Fruit fly (Drosophila melanogaster) whole organism, embryonic: ENCODE measurements around the gene CG16985.
A peak's percentile ranks its signal among the peaks of the same experiment; 100 is the strongest.

ENCODE experiments used
- Aef1 ChIP-seq: fragments of 200-800 bp; sonication (Bioruptor generic); IDR thresholded peaks from 3 replicates; pipeline ENCODE4 v1.3.6; 2022; ENCODE audit warnings: missing biosample characterization, missing genetic modification characterization
- Blimp-1 ChIP-seq: fragments of 200-800 bp; sonication (Bioruptor generic); optimal IDR thresholded peaks from 3 replicates; lab custom pipeline; 2018; ENCODE audit warnings: missing biosample characterization, missing genetic modification characterization, mild to moderate bottlenecking, moderate library complexity, missing genetic modification reagents
- BtbVII ChIP-seq: fragments of 200-800 bp; sonication (Bioruptor generic); optimal IDR thresholded peaks from 3 replicates; lab custom pipeline; 2017; ENCODE audit warnings: missing biosample characterization, mild to moderate bottlenecking, missing genetic modification characterization
- CG10267 ChIP-seq: fragments of 200-800 bp; sonication (Bioruptor generic); optimal IDR thresholded peaks from 2 replicates; lab custom pipeline; 2018; ENCODE audit warnings: missing biosample characterization, mild to moderate bottlenecking, missing genetic modification characterization, moderate library complexity
- CG10654 ChIP-seq: fragments of 200-800 bp; sonication (Bioruptor generic); optimal IDR thresholded peaks from 2 replicates; lab custom pipeline; 2016; ENCODE audit warnings: missing biosample characterization, missing genetic modification characterization
- CG11695 ChIP-seq: fragments of 200-800 bp; sonication (Bioruptor generic); IDR thresholded peaks from 3 replicates; pipeline ENCODE4 v1.3.6; 2022; ENCODE audit warnings: missing biosample characterization, missing genetic modification characterization
- CG13424 ChIP-seq: fragments of 200-800 bp; sonication (Bioruptor generic); optimal IDR thresholded peaks from 2 replicates; lab custom pipeline; 2019; ENCODE audit warnings: missing biosample characterization, mild to moderate bottlenecking, missing genetic modification characterization, moderate library complexity
- CG14050 ChIP-seq: fragments of 200-800 bp; sonication (Bioruptor generic); IDR thresholded peaks from 3 replicates; pipeline ENCODE4 v1.3.6; 2022; ENCODE audit warnings: missing biosample characterization, missing genetic modification characterization
- CG14710 ChIP-seq: fragments of 200-800 bp; sonication (Bioruptor generic); optimal IDR thresholded peaks from 3 replicates; lab custom pipeline; 2019; ENCODE audit warnings: missing biosample characterization, mild to moderate bottlenecking, missing genetic modification characterization, moderate library complexity
- CG1529 ChIP-seq: fragments of 200-800 bp; sonication (Bioruptor generic); optimal IDR thresholded peaks from 3 replicates; lab custom pipeline; 2018; ENCODE audit warnings: missing biosample characterization, missing genetic modification characterization
- CG1603 ChIP-seq: fragments of 200-800 bp; sonication (Bioruptor generic); optimal IDR thresholded peaks from 2 replicates; lab custom pipeline; 2019; ENCODE audit warnings: missing biosample characterization, mild to moderate bottlenecking, missing genetic modification characterization, moderate library complexity
- CG16813 ChIP-seq: fragments of 200-800 bp; sonication (Bioruptor generic); IDR thresholded peaks from 3 replicates; pipeline ENCODE4 v1.3.6; 2022; ENCODE audit warnings: missing biosample characterization, missing genetic modification characterization; ENCODE audit not compliant: partially characterized antibody
- CG17359 ChIP-seq: fragments of 200-800 bp; sonication (Bioruptor generic); optimal IDR thresholded peaks from 3 replicates; lab custom pipeline; 2018; ENCODE audit warnings: missing biosample characterization, mild to moderate bottlenecking, missing genetic modification characterization, moderate library complexity
- CG18011 ChIP-seq: fragments of 200-800 bp; sonication (Bioruptor generic); optimal IDR thresholded peaks from 2 replicates; lab custom pipeline; 2017; ENCODE audit warnings: missing biosample characterization, missing genetic modification characterization, mild to moderate bottlenecking, moderate library complexity, missing genotype
- CG30403 ChIP-seq: fragments of 200-800 bp; sonication (Bioruptor generic); optimal IDR thresholded peaks from 3 replicates; lab custom pipeline; 2016; ENCODE audit warnings: missing biosample characterization, missing genetic modification characterization
- CG32532 ChIP-seq: fragments of 200-800 bp; sonication (Bioruptor generic); IDR thresholded peaks from 2 replicates; pipeline ENCODE4 v1.3.6; 2022; ENCODE audit warnings: missing biosample characterization, missing genetic modification characterization
- CG6175 ChIP-seq: fragments of 200-800 bp; sonication (Bioruptor generic); IDR thresholded peaks from 3 replicates; pipeline ENCODE4 v1.3.6; 2022; ENCODE audit warnings: missing biosample characterization, missing genetic modification characterization
- CG8388 ChIP-seq: fragments of 200-800 bp; sonication (Bioruptor generic); optimal IDR thresholded peaks from 2 replicates; lab custom pipeline; 2019; ENCODE audit warnings: missing biosample characterization, mild to moderate bottlenecking, missing genetic modification characterization, moderate library complexity
- CG9876 ChIP-seq: fragments of 200-800 bp; sonication (Bioruptor generic); optimal IDR thresholded peaks from 2 replicates; lab custom pipeline; 2016; ENCODE audit warnings: missing biosample characterization, missing genetic modification characterization
- CoRest ChIP-seq: fragments of 200-800 bp; sonication (Bioruptor generic); optimal IDR thresholded peaks from 3 replicates; lab custom pipeline; 2018; ENCODE audit warnings: missing biosample characterization, mild to moderate bottlenecking, missing genetic modification characterization, moderate library complexity
- D ChIP-seq, 2 experiments: fragments of 200-800 bp in 1 of 2; fragments of >200 bp in 1 of 2; sonication (Bioruptor generic) in 1 of 2; optimal IDR thresholded peaks; 2 replicates in 1 of 2; 3 replicates in 1 of 2; lab custom pipeline; 2017; ENCODE audit warnings: mild to moderate bottlenecking in 1 of 2, missing biosample characterization in 1 of 2, missing genetic modification characterization in 1 of 2, missing genetic modification reagents in 1 of 2
- Fer3 ChIP-seq: fragments of 200-800 bp; sonication (Bioruptor generic); optimal IDR thresholded peaks from 2 replicates; lab custom pipeline; 2018; ENCODE audit warnings: missing biosample characterization, mild to moderate bottlenecking, missing genetic modification characterization, moderate library complexity
- H15 ChIP-seq: fragments of 200-800 bp; sonication (Bioruptor generic); IDR thresholded peaks from 3 replicates; pipeline ENCODE4 v1.3.6; 2022; ENCODE audit warnings: missing biosample characterization, missing genetic modification characterization
- HHEX ChIP-seq: fragments of 200-800 bp; sonication (Bioruptor generic); optimal IDR thresholded peaks from 3 replicates; lab custom pipeline; 2017; ENCODE audit warnings: missing biosample characterization, mild to moderate bottlenecking, missing genetic modification characterization, missing genetic modification reagents
- Hsf ChIP-seq: fragments of 200-800 bp; sonication (Bioruptor generic); optimal IDR thresholded peaks from 3 replicates; lab custom pipeline; 2016; ENCODE audit warnings: missing biosample characterization, missing genetic modification characterization
- Myb ChIP-seq: fragments of 200-800 bp; sonication (Bioruptor generic); optimal IDR thresholded peaks from 2 replicates; lab custom pipeline; 2016; ENCODE audit warnings: missing biosample characterization, missing genetic modification characterization
- PHDP ChIP-seq: fragments of 200-800 bp; sonication (Bioruptor generic); optimal IDR thresholded peaks from 3 replicates; lab custom pipeline; 2018; ENCODE audit warnings: missing biosample characterization, mild to moderate bottlenecking, missing genetic modification characterization, moderate library complexity
- Side ChIP-seq: fragments of 200-800 bp; sonication (Bioruptor generic); optimal IDR thresholded peaks from 2 replicates; lab custom pipeline; 2016; ENCODE audit warnings: missing biosample characterization, missing genetic modification characterization
- Xbp1 ChIP-seq: fragments of 200-800 bp; sonication (Bioruptor generic); optimal IDR thresholded peaks from 3 replicates; lab custom pipeline; 2016; ENCODE audit warnings: missing biosample characterization, mild to moderate bottlenecking, missing genetic modification characterization
- Xrp1 ChIP-seq: fragments of 200-800 bp; sonication (Bioruptor generic); IDR thresholded peaks from 2 replicates; pipeline ENCODE4 v1.3.6; 2022; ENCODE audit warnings: missing biosample characterization, missing genetic modification characterization
- chif ChIP-seq, 2 experiments: fragments of 200-800 bp; sonication (Bioruptor generic); optimal IDR thresholded peaks; 3 replicates each; lab custom pipeline; 2016; ENCODE audit warnings: missing biosample characterization in 2 of 2, missing genetic modification characterization in 2 of 2
- ci ChIP-seq: fragments of 200-800 bp; sonication (Bioruptor generic); IDR thresholded peaks from 3 replicates; pipeline ENCODE4 v1.3.6; 2022; ENCODE audit warnings: missing biosample characterization, missing genetic modification characterization
- corto ChIP-seq: fragments of 200-800 bp; sonication (Bioruptor generic); optimal IDR thresholded peaks from 2 replicates; lab custom pipeline; 2016; ENCODE audit warnings: missing biosample characterization, mild to moderate bottlenecking, missing genetic modification characterization, moderate library complexity
- dpn ChIP-seq, 2 experiments: fragments of 200-800 bp; sonication (Bioruptor generic); optimal IDR thresholded peaks; 3 replicates each; lab custom pipeline; 2016; ENCODE audit warnings: missing biosample characterization in 2 of 2, missing genetic modification characterization in 2 of 2
- eve ChIP-seq, 2 experiments: fragments of >200 bp; optimal IDR thresholded peaks; 2 replicates each; lab custom pipeline; 2017; ENCODE audit warnings: missing biosample characterization in 2 of 2, missing genetic modification characterization in 2 of 2
- ewg ChIP-seq: fragments of 200-800 bp; sonication (Bioruptor generic); optimal IDR thresholded peaks from 3 replicates; lab custom pipeline; 2017; ENCODE audit warnings: mild to moderate bottlenecking, missing biosample characterization, missing genetic modification reagents, missing genetic modification characterization
- exex ChIP-seq: fragments of 200-800 bp; sonication (Bioruptor generic); optimal IDR thresholded peaks from 4 replicates; lab custom pipeline; 2018; ENCODE audit warnings: missing biosample characterization, mild to moderate bottlenecking, missing genetic modification characterization, moderate library complexity
- fd96Cb ChIP-seq: fragments of 200-800 bp; sonication (Bioruptor generic); optimal IDR thresholded peaks from 2 replicates; lab custom pipeline; 2018; ENCODE audit warnings: missing biosample characterization, mild to moderate bottlenecking, missing genetic modification characterization, moderate library complexity
- grau ChIP-seq: fragments of 200-800 bp; optimal IDR thresholded peaks from 3 replicates; lab custom pipeline; 2019; ENCODE audit warnings: missing biosample characterization, mild to moderate bottlenecking, missing genetic modification characterization, moderate library complexity
- lbe ChIP-seq: fragments of 200-800 bp; sonication (Bioruptor generic); optimal IDR thresholded peaks from 2 replicates; lab custom pipeline; 2016; ENCODE audit warnings: missing biosample characterization, mild to moderate bottlenecking, missing genetic modification characterization
- odd ChIP-seq: fragments of 200-800 bp; sonication (Bioruptor generic); optimal IDR thresholded peaks from 2 replicates; lab custom pipeline; 2017; ENCODE audit warnings: missing biosample characterization, mild to moderate bottlenecking, missing genetic modification characterization
- phol ChIP-seq: fragments of 200-800 bp; sonication (Bioruptor generic); optimal IDR thresholded peaks from 3 replicates; lab custom pipeline; 2018; ENCODE audit warnings: missing biosample characterization, mild to moderate bottlenecking, missing genetic modification characterization, moderate library complexity
- row ChIP-seq: fragments of 200-800 bp; sonication (Bioruptor generic); IDR thresholded peaks from 3 replicates; pipeline ENCODE4 v1.3.6; 2022; ENCODE audit warnings: missing biosample characterization, missing genetic modification characterization
- seq ChIP-seq: fragments of 200-800 bp; sonication (Bioruptor generic); IDR thresholded peaks from 2 replicates; pipeline ENCODE4 v1.3.6; 2022; ENCODE audit warnings: missing biosample characterization, missing genetic modification characterization
- sisA ChIP-seq: fragments of 200-800 bp; sonication (Bioruptor generic); IDR thresholded peaks from 2 replicates; pipeline ENCODE4 v1.3.6; 2022; ENCODE audit warnings: missing biosample characterization, missing genetic modification characterization
- tap ChIP-seq: fragments of 200-800 bp; optimal IDR thresholded peaks from 3 replicates; lab custom pipeline; 2019; ENCODE audit warnings: missing biosample characterization, mild to moderate bottlenecking, missing genetic modification characterization, moderate library complexity
- vnd ChIP-seq: fragments of 200-800 bp; sonication (Bioruptor generic); IDR thresholded peaks from 3 replicates; pipeline ENCODE4 v1.3.6; 2022; ENCODE audit warnings: missing biosample characterization, missing genetic modification characterization; ENCODE audit not compliant: partially characterized antibody
- vvl ChIP-seq: fragments of 200-800 bp; sonication (Bioruptor generic); IDR thresholded peaks from 2 replicates; pipeline ENCODE4 v1.3.6; 2022; ENCODE audit warnings: missing biosample characterization, missing genetic modification characterization
- zen ChIP-seq: fragments of 200-800 bp; sonication (Bioruptor generic); optimal IDR thresholded peaks from 3 replicates; lab custom pipeline; 2018; ENCODE audit warnings: missing biosample characterization, mild to moderate bottlenecking, missing genetic modification characterization, moderate library complexity

The CG16985 gene

DNA sequence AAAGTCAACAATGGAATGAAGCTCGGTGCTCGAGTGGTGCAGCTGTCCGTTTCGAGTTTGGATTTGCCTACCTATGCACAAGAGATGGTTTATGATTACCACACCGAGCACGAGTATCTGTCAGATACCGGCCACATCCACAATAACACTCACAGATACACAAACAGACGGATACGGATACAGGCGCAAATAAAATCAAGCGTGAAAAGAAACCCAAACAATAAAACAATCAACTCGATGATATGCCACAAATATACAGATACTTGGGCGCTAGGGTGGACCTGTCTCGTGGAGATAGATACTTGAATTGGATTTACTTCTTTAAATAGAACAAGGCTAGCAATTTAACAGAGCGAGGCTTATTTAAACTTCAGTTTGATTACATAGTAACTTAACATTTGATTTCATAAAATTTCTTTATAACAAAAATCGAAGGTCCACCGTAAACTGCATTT is 28.8 kb upstream of the CG16985 start:
- TF ChIP-seq chif (GFP tag; optimal IDR thresholded peaks at IDR 0.05; lab: Kevin White, UChicago) (peak; percentile 29 to 41), Myb (GFP tag; lab: Kevin White, UChicago) (no peak), Fer3 (tag; lab: Kevin White, UChicago) (peak; percentile 19), sisA (GFP tag; lab: Robert Waterston, UW) (peak; percentile 18; the same call in 1 of the 2 replicates), Side (GFP tag; lab: Kevin White, UChicago) (no peak), CG18011 (GFP tag; lab: Kevin White, UChicago) (peak; percentile 13), CoRest (tag; lab: Kevin White, UChicago) (peak; percentile 31), tap (peak; percentile 58), CG1529 (GFP tag; lab: Kevin White, UChicago) (peak; percentile 24), phol (tag; lab: Kevin White, UChicago) (peak; percentile 48), CG11695 (0 out of 3 replicates have a peak, but pooled peaks have one; percentile 45), Xrp1 (GFP tag; lab: Robert Waterston, UW) (peak; percentile 65), Xbp1 (GFP tag; lab: Kevin White, UChicago) (peak; percentile 48), row (peak; percentile 46; the same call in 1 of the 3 replicates), CG16813 (GFP tag; lab: Robert Waterston, UW) (no peak), CG6175 (GFP tag; lab: Robert Waterston, UW) (no peak), BtbVII (GFP tag; lab: Kevin White, UChicago) (peak; percentile 27), CG8388 (peak; percentile 51), CG14710 (tag; lab: Kevin White, UChicago) (peak; percentile 23), vnd (no peak), CG9876 (GFP tag; lab: Kevin White, UChicago) (no peak), Hsf (peak; percentile 32), H15 (GFP tag; lab: Robert Waterston, UW) (0 out of 3 replicates have a peak, but pooled peaks have one; percentile 10), eve (GFP tag; optimal IDR thresholded peaks at IDR 0.05; lab: Kevin White, UChicago) (peak in 1 of 2 experiments; percentile 13), ci (GFP tag; lab: Robert Waterston, UW) (peak; percentile 85), exex (tag; lab: Kevin White, UChicago) (peak; percentile 8), vvl (GFP tag; lab: Robert Waterston, UW) (peak; percentile 65), CG10654 (peak; percentile 9), CG17359 (tag; lab: Kevin White, UChicago) (peak; percentile 71), HHEX (GFP tag; lab: Kevin White, UChicago) (peak; percentile 38), CG30403 (GFP tag; lab: Kevin White, UChicago) (peak; percentile 36), zen (tag; lab: Kevin White, UChicago) (no peak), CG10267 (peak; percentile 34), odd (GFP tag; lab: Kevin White, UChicago) (peak; percentile 52), Blimp-1 (GFP tag; lab: Kevin White, UChicago) (peak; percentile 68), Aef1 (GFP tag; lab: Robert Waterston, UW) (0 out of 3 replicates have a peak, but pooled peaks have one; percentile 13), lbe (GFP tag; lab: Kevin White, UChicago) (peak; percentile 71), ewg (no peak), CG14050 (peak; percentile 23; the same call in 1 of the 3 replicates), PHDP (tag; lab: Kevin White, UChicago) (peak; percentile 65), CG13424 (peak; percentile 18), dpn (GFP tag; optimal IDR thresholded peaks at IDR 0.05; lab: Kevin White, UChicago) (peak; percentile 19 to 39), fd96Cb (tag; lab: Kevin White, UChicago) (peak; percentile 35), corto (no peak), D (optimal IDR thresholded peaks at IDR 0.05; lab: Kevin White, UChicago) (no peak), D (GFP tag; optimal IDR thresholded peaks at IDR 0.05; lab: Kevin White, UChicago) (peak; percentile 17), grau (peak; percentile 56), seq (no peak), CG32532 (GFP tag; lab: Robert Waterston, UW) (no peak; the same call in 1 of the 2 replicates), CG1603 (tag; lab: Kevin White, UChicago) (peak; percentile 58)
